Fruit fly (Drosophila melanogaster): ENCODE measurements around the gene Rsf1.
A peak's percentile ranks its signal among the peaks of the same experiment; 100 is the strongest.

Rsf1 gene

DNA sequence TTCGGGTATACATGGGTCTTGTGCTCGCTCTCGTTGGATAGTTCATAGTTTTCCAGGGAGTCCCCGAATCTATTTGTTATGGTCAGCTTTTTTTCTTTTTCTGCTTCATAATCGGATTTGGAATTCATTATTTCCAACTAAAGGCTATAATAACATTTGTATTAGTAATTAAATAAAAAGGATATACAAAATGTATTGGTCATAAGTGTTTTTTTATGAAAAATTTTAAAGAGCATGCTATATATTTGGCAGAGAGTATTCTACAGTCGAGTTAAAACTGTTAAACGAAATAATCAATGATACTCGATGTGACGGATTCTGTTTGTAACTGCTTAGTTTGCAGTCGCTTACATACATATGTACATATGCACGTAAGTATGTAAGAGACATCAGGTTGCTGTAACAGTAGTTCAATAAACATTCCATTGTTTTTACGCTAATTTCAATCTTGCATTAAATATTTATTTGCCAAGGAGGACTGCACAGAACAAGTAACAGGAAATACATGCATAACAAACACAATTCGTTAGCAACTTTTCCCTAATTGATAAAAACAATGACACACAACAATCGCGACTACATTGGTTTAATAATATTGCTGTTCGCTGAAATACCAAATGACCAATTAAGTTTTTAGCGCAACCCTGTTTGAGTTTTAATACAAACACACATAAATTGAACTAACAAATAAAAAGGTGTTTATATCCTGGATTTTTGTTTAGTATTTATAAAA is 35.9 kb upstream of the Rsf1 start (continued):
- TF ChIP-seq D (optimal IDR thresholded peaks at IDR 0.05) (no peak), D (GFP tag; optimal IDR thresholded peaks at IDR 0.05) (no peak), Poxn (GFP tag; IDR thresholded peaks at IDR 0.05) (no peak), jing (GFP tag; optimal IDR thresholded peaks at IDR 0.05) (no peak), pnt (GFP tag; optimal IDR thresholded peaks at IDR 0.05) (no peak), MESR4 (GFP tag; optimal IDR thresholded peaks at IDR 0.05) (peak; percentile 70), CG2202 (tag; optimal IDR thresholded peaks at IDR 0.05) (no peak), D19B (GFP tag; optimal IDR thresholded peaks at IDR 0.05) (peak; percentile 40), CG18011 (GFP tag; optimal IDR thresholded peaks at IDR 0.05) (peak; percentile 12), CG7963 (GFP tag; IDR thresholded peaks at IDR 0.05; ENCODE audit: partially characterized antibody) (no peak), D19A (tag; optimal IDR thresholded peaks at IDR 0.05) (peak; percentile 90), Xbp1 (GFP tag; optimal IDR thresholded peaks at IDR 0.05) (peak; percentile 16), CG34224 (GFP tag; IDR thresholded peaks at IDR 0.05; ENCODE audit: partially characterized antibody) (no peak), stwl (tag; optimal IDR thresholded peaks at IDR 0.05) (no peak), gfzf (GFP tag; optimal IDR thresholded peaks at IDR 0.05) (no peak), chif (GFP tag; optimal IDR thresholded peaks at IDR 0.05) (no peak), Sry-δ (GFP tag; optimal IDR thresholded peaks at IDR 0.05) (no peak), toy (GFP tag; IDR thresholded peaks at IDR 0.05) (no peak), CG2712 (tag; optimal IDR thresholded peaks at IDR 0.05) (peak; percentile 28), CG4617 (GFP tag; optimal IDR thresholded peaks at IDR 0.05; ENCODE audit: borderline replicate concordance) (peak; percentile 77), exex (tag; optimal IDR thresholded peaks at IDR 0.05) (no peak), ssp (GFP tag; IDR thresholded peaks at IDR 0.05) (no peak), CG4404 (GFP tag; IDR thresholded peaks at IDR 0.05) (no peak), CG13296 (GFP tag; optimal IDR thresholded peaks at IDR 0.05) (no peak), CG4730 (GFP tag; IDR thresholded peaks at IDR 0.05) (no peak), row (GFP tag; IDR thresholded peaks at IDR 0.05) (peak; percentile 47; the same call in 2 of the 3 replicates), gem (tag; optimal IDR thresholded peaks at IDR 0.05) (peak; percentile 62), Atf6 (GFP tag; IDR thresholded peaks at IDR 0.05) (no peak), HmgZ (tag; optimal IDR thresholded peaks at IDR 0.05) (no peak), CG6175 (GFP tag; IDR thresholded peaks at IDR 0.05) (no peak), bsh (GFP tag; optimal IDR thresholded peaks at IDR 0.05) (peak in 1 of 2 experiments; percentile 25), CG3847 (GFP tag; IDR thresholded peaks at IDR 0.05) (no peak), CG1647 (GFP tag; optimal IDR thresholded peaks at IDR 0.05) (no peak), Dll (GFP tag; IDR thresholded peaks at IDR 0.05; ENCODE audit: partially characterized antibody) (no peak), tgo (GFP tag; IDR thresholded peaks at IDR 0.05) (no peak), eve (GFP tag; optimal IDR thresholded peaks at IDR 0.05) (peak in 1 of 2 experiments; percentile 41), ato (GFP tag; IDR thresholded peaks at IDR 0.05; ENCODE audit: partially characterized antibody) (no peak), sr (GFP tag; IDR thresholded peaks at IDR 0.05) (no peak), ERR (GFP tag; optimal IDR thresholded peaks at IDR 0.05) (no peak), PHDP (tag; optimal IDR thresholded peaks at IDR 0.05) (peak; percentile 33), Ssrp (tag; optimal IDR thresholded peaks at IDR 0.05) (peak; percentile 17), wek (GFP tag; optimal IDR thresholded peaks at IDR 0.05) (no peak)

Measured in whole organism, embryonic.